Fruit fly (Drosophila melanogaster) whole organism, pupa: ENCODE measurements around the gene CG32642.

Source experiments
- CG12605 ChIP-seq: fragments of 200-800 bp; sonication (Bioruptor generic); IDR thresholded peaks from 2 replicates; pipeline ENCODE4 v1.3.6; 2022; ENCODE audit warnings: missing biosample characterization, missing genetic modification characterization
- CG13204 ChIP-seq: fragments of 200-800 bp; sonication (Bioruptor generic); optimal IDR thresholded peaks from 2 replicates; lab custom pipeline; 2018; ENCODE audit warnings: missing biosample characterization, mild to moderate bottlenecking, missing genetic modification characterization, moderate library complexity
- CG14655 ChIP-seq: fragments of 200-800 bp; sonication (Bioruptor generic); optimal IDR thresholded peaks from 3 replicates; lab custom pipeline; 2017; ENCODE audit warnings: mild to moderate bottlenecking, missing biosample characterization, missing genetic modification reagents, missing genetic modification characterization
- CG17806 ChIP-seq: fragments of 200-800 bp; sonication (Bioruptor generic); optimal IDR thresholded peaks from 2 replicates; lab custom pipeline; 2018; ENCODE audit warnings: missing biosample characterization, mild to moderate bottlenecking, missing genetic modification characterization, moderate library complexity
- CG34367 ChIP-seq: fragments of 200-800 bp; sonication (Bioruptor generic); optimal IDR thresholded peaks from 2 replicates; lab custom pipeline; 2018; ENCODE audit warnings: missing biosample characterization, mild to moderate bottlenecking, missing genetic modification characterization
- CG8159 ChIP-seq: fragments of 200-800 bp; sonication (Bioruptor generic); optimal IDR thresholded peaks from 3 replicates; lab custom pipeline; 2018; ENCODE audit warnings: missing biosample characterization, mild to moderate bottlenecking, missing genetic modification characterization, moderate library complexity
- EcR ChIP-seq: fragments of 200-800 bp; sonication (Bioruptor generic); optimal IDR thresholded peaks from 3 replicates; lab custom pipeline; 2019; ENCODE audit warnings: missing biosample characterization, missing genetic modification characterization, mild to moderate bottlenecking, moderate library complexity, missing genetic modification reagents
- Pif1B ChIP-seq: fragments of 200-800 bp; sonication (Bioruptor generic); optimal IDR thresholded peaks from 3 replicates; lab custom pipeline; 2016; ENCODE audit warnings: missing biosample characterization, missing genetic modification characterization
- Snoo ChIP-seq: fragments of 200-800 bp; sonication (Bioruptor generic); optimal IDR thresholded peaks from 3 replicates; lab custom pipeline; 2017; ENCODE audit warnings: missing biosample characterization, mild to moderate bottlenecking, missing genetic modification characterization, inconsistent platforms
- fd96Ca ChIP-seq: fragments of 200-800 bp; sonication (Bioruptor generic); IDR thresholded peaks from 3 replicates; pipeline ENCODE4 v1.3.6; 2022; ENCODE audit warnings: missing biosample characterization, missing genetic modification characterization
- gl ChIP-seq: fragments of 200-800 bp; sonication (Bioruptor generic); optimal IDR thresholded peaks from 2 replicates; lab custom pipeline; 2018; ENCODE audit warnings: missing biosample characterization, mild to moderate bottlenecking, missing genetic modification characterization

DNA sequence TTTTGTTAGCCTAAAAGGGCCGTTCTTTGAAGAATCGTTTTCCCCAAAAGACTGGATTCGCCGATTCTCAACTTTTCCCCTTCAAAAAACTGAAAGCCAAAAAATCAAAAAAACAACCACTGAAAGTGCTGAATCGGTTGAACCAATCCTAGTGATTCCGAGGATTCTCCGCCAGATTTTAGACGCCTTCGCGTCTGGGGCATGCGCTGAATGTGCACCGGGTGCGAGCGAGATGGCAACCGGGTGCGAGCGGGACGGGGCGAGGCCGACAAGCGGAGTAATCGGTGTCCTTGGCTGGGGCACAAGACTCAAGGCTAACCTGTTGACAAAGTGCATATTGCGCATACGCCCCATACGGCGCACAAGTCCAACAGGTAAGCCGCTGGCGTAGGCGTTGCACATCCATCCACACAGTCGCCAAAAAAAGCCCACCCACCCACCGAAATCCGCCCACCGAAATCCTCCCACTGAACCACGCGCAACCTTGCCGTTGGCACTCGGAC lies 28.0 kb downstream of the CG32642 start:
- no peak for TF ChIP-seq CG13204
- no peak for TF ChIP-seq CG14655 (GFP tag; lab: Kevin White, UChicago)
- TF ChIP-seq CG17806 (tag; lab: Kevin White, UChicago): no peak
- no peak for TF ChIP-seq CG34367
- no peak for TF ChIP-seq Pif1B (GFP tag; lab: Kevin White, UChicago)
- TF ChIP-seq fd96Ca: no peak
- TF ChIP-seq gl (tag; lab: Kevin White, UChicago): no peak
- TF ChIP-seq CG8159: no peak
- TF ChIP-seq Snoo (tag; lab: Kevin White, UChicago): no peak
- no peak for TF ChIP-seq EcR (GFP tag; lab: Kevin White, UChicago)
- peak; percentile 82 for TF ChIP-seq CG12605 (GFP tag; lab: Robert Waterston, UW)
